Fruit fly (Drosophila melanogaster) whole organism, embryonic: Measurements from ENCODE around the gene CG1971.

Experiments
- B-H1 ChIP-seq: fragments of 200-800 bp; sonication (Bioruptor generic); IDR thresholded peaks from 3 replicates; pipeline ENCODE4 v1.3.6; 2022; ENCODE audit warnings: missing biosample characterization, missing genetic modification characterization
- Bgb ChIP-seq: fragments of 200-800 bp; sonication (Bioruptor generic); IDR thresholded peaks from 2 replicates; pipeline ENCODE4 v1.3.6; 2022; ENCODE audit warnings: missing biosample characterization, missing genetic modification characterization; ENCODE audit not compliant: partially characterized antibody
- Bteb2 ChIP-seq: fragments of 200-800 bp; sonication (Bioruptor generic); optimal IDR thresholded peaks from 2 replicates; lab custom pipeline; 2016; ENCODE audit warnings: missing biosample characterization, missing genetic modification characterization
- CG11504 ChIP-seq: fragments of 200-800 bp; sonication (Bioruptor generic); optimal IDR thresholded peaks from 3 replicates; lab custom pipeline; 2019; ENCODE audit warnings: missing biosample characterization, mild to moderate bottlenecking, missing genetic modification characterization, moderate library complexity
- CG12155 ChIP-seq: fragments of 200-800 bp; sonication (Bioruptor generic); optimal IDR thresholded peaks from 3 replicates; lab custom pipeline; 2016; ENCODE audit warnings: missing biosample characterization, missing genetic modification characterization
- CG14441 ChIP-seq: fragments of 200-800 bp; sonication (Bioruptor generic); IDR thresholded peaks from 2 replicates; pipeline ENCODE4 v1.3.6; 2022; ENCODE audit warnings: missing biosample characterization, missing genetic modification characterization
- CG15073 ChIP-seq: fragments of 200-800 bp; sonication (Bioruptor generic); optimal IDR thresholded peaks from 2 replicates; lab custom pipeline; 2016; ENCODE audit warnings: missing biosample characterization, missing genetic modification characterization
- CG17328 ChIP-seq: fragments of 200-800 bp; sonication (Bioruptor generic); IDR thresholded peaks from 2 replicates; pipeline ENCODE4 v1.3.6; 2022; ENCODE audit warnings: missing biosample characterization, missing genetic modification characterization
- CG17829 ChIP-seq: fragments of 200-800 bp; optimal IDR thresholded peaks from 2 replicates; lab custom pipeline; 2019; ENCODE audit warnings: missing biosample characterization, mild to moderate bottlenecking, missing genetic modification characterization, moderate library complexity
- CG18262 ChIP-seq: fragments of 200-800 bp; optimal IDR thresholded peaks from 3 replicates; lab custom pipeline; 2019; ENCODE audit warnings: missing biosample characterization, mild to moderate bottlenecking, missing genetic modification characterization, moderate library complexity
- CG1832 ChIP-seq: fragments of 200-800 bp; sonication (Bioruptor generic); optimal IDR thresholded peaks from 2 replicates; lab custom pipeline; 2017; ENCODE audit warnings: missing biosample characterization, mild to moderate bottlenecking, missing genetic modification characterization, inconsistent platforms
- CG18619 ChIP-seq: fragments of 200-800 bp; sonication (Bioruptor generic); optimal IDR thresholded peaks from 3 replicates; lab custom pipeline; 2017; ENCODE audit warnings: missing biosample characterization, mild to moderate bottlenecking, missing genetic modification characterization
- CG30403 ChIP-seq: fragments of 200-800 bp; sonication (Bioruptor generic); optimal IDR thresholded peaks from 3 replicates; lab custom pipeline; 2016; ENCODE audit warnings: missing biosample characterization, missing genetic modification characterization
- CG34224 ChIP-seq: fragments of 200-800 bp; sonication (Bioruptor generic); IDR thresholded peaks from 3 replicates; pipeline ENCODE4 v1.3.6; 2022; ENCODE audit warnings: missing biosample characterization, missing genetic modification characterization; ENCODE audit not compliant: partially characterized antibody
- CG4328 ChIP-seq: fragments of 200-800 bp; sonication (Bioruptor generic); optimal IDR thresholded peaks from 3 replicates; lab custom pipeline; 2017; ENCODE audit warnings: missing biosample characterization, missing genetic modification reagents, missing genetic modification characterization
- CG4820 ChIP-seq: fragments of 200-800 bp; sonication (Bioruptor generic); optimal IDR thresholded peaks from 3 replicates; lab custom pipeline; 2016; ENCODE audit warnings: missing biosample characterization, missing genetic modification characterization
- CG6683 ChIP-seq: fragments of 200-800 bp; sonication (Bioruptor generic); optimal IDR thresholded peaks from 2 replicates; lab custom pipeline; 2017; ENCODE audit warnings: missing biosample characterization, mild to moderate bottlenecking, missing genetic modification characterization, missing genetic modification reagents
- CG9609 ChIP-seq: fragments of 200-800 bp; sonication (Bioruptor generic); optimal IDR thresholded peaks from 3 replicates; lab custom pipeline; 2016; ENCODE audit warnings: missing biosample characterization, missing genetic modification characterization
- Chrac-16 ChIP-seq: fragments of 200-800 bp; sonication (Bioruptor generic); optimal IDR thresholded peaks from 3 replicates; lab custom pipeline; 2016; ENCODE audit warnings: missing biosample characterization, missing genetic modification characterization
- Dll ChIP-seq: fragments of 200-800 bp; sonication (Bioruptor generic); IDR thresholded peaks from 4 replicates; pipeline ENCODE4 v1.3.6; 2022; ENCODE audit warnings: missing biosample characterization, missing genetic modification characterization; ENCODE audit not compliant: partially characterized antibody
- Gsc ChIP-seq: fragments of 200-800 bp; sonication (Bioruptor generic); IDR thresholded peaks from 2 replicates; pipeline ENCODE4 v1.3.6; 2022; ENCODE audit warnings: missing biosample characterization, missing genetic modification characterization
- Max ChIP-seq: fragments of 200-800 bp; sonication (Bioruptor generic); optimal IDR thresholded peaks from 2 replicates; lab custom pipeline; 2016; ENCODE audit warnings: missing biosample characterization, mild to moderate bottlenecking, missing genetic modification characterization
- Nf-YB ChIP-seq: fragments of 200-800 bp; sonication (Bioruptor generic); optimal IDR thresholded peaks from 3 replicates; lab custom pipeline; 2019; ENCODE audit warnings: missing biosample characterization, mild to moderate bottlenecking, missing genetic modification characterization, moderate library complexity
- Poxn ChIP-seq: fragments of 200-800 bp; sonication (Bioruptor generic); IDR thresholded peaks from 2 replicates; pipeline ENCODE4 v1.3.6; 2022; ENCODE audit warnings: missing biosample characterization, missing genetic modification characterization
- Sry-β ChIP-seq: fragments of 200-800 bp; sonication (Bioruptor generic); optimal IDR thresholded peaks from 2 replicates; lab custom pipeline; 2018; ENCODE audit warnings: missing biosample characterization, mild to moderate bottlenecking, missing genetic modification characterization, moderate library complexity
- Trl ChIP-seq, 3 experiments: fragments of >200 bp in 2 of 3; fragments of 200-800 bp in 1 of 3; sonication (Bioruptor generic) in 1 of 3; optimal IDR thresholded peaks; 2 replicates in 1 of 3; 3 replicates in 2 of 3; lab custom pipeline; 2016 to 2017; ENCODE audit warnings: missing biosample characterization in 1 of 3, missing genetic modification characterization in 1 of 3
- Xbp1 ChIP-seq: fragments of 200-800 bp; sonication (Bioruptor generic); optimal IDR thresholded peaks from 3 replicates; lab custom pipeline; 2016; ENCODE audit warnings: missing biosample characterization, mild to moderate bottlenecking, missing genetic modification characterization
- ac ChIP-seq: fragments of 200-800 bp; sonication (Bioruptor generic); optimal IDR thresholded peaks from 3 replicates; lab custom pipeline; 2017; ENCODE audit warnings: missing biosample characterization, mild to moderate bottlenecking, missing genetic modification characterization
- amos ChIP-seq: fragments of 200-800 bp; sonication (Bioruptor generic); IDR thresholded peaks from 2 replicates; pipeline ENCODE4 v1.3.6; 2022; ENCODE audit warnings: missing biosample characterization, missing genetic modification characterization; ENCODE audit not compliant: partially characterized antibody
- ash1 ChIP-seq: fragments of 200-800 bp; sonication (Bioruptor generic); optimal IDR thresholded peaks from 2 replicates; lab custom pipeline; 2018; ENCODE audit warnings: missing biosample characterization, mild to moderate bottlenecking, missing genetic modification characterization
- cad ChIP-seq: fragments of >200 bp; optimal IDR thresholded peaks from 2 replicates; lab custom pipeline; 2017; ENCODE audit warnings: missing biosample characterization, missing genetic modification characterization
- corto ChIP-seq: fragments of 200-800 bp; sonication (Bioruptor generic); optimal IDR thresholded peaks from 2 replicates; lab custom pipeline; 2016; ENCODE audit warnings: missing biosample characterization, mild to moderate bottlenecking, missing genetic modification characterization, moderate library complexity
- croc ChIP-seq: fragments of 200-800 bp; sonication (Bioruptor generic); conservative IDR thresholded peaks from 3 replicates; pipeline ENCODE4 v1.3.6; 2022; ENCODE audit warnings: missing biosample characterization, missing genetic modification characterization
- dan ChIP-seq: fragments of 200-800 bp; sonication (Bioruptor generic); IDR thresholded peaks from 2 replicates; pipeline ENCODE4 v1.3.6; 2022; ENCODE audit warnings: missing biosample characterization, missing genetic modification characterization
- gfzf ChIP-seq: fragments of 200-800 bp; sonication (Bioruptor generic); optimal IDR thresholded peaks from 2 replicates; lab custom pipeline; 2016; ENCODE audit warnings: missing biosample characterization, mild to moderate bottlenecking, missing genetic modification characterization, moderate library complexity
- knrl ChIP-seq: fragments of 200-800 bp; sonication (Bioruptor generic); IDR thresholded peaks from 3 replicates; pipeline ENCODE4 v1.3.6; 2022; ENCODE audit warnings: missing biosample characterization, missing genetic modification characterization; ENCODE audit not compliant: partially characterized antibody
- lilli ChIP-seq: fragments of 200-800 bp; sonication (Bioruptor generic); optimal IDR thresholded peaks from 3 replicates; lab custom pipeline; 2016; ENCODE audit warnings: missing biosample characterization, missing genetic modification characterization
- lmd ChIP-seq: fragments of 200-800 bp; sonication (Bioruptor generic); IDR thresholded peaks from 2 replicates; pipeline ENCODE4 v1.3.6; 2022; ENCODE audit warnings: missing biosample characterization, missing genetic modification characterization
- lola ChIP-seq, 3 experiments: fragments of >200 bp in 2 of 3; fragments of 200-800 bp in 1 of 3; sonication (Bioruptor generic) in 1 of 3; optimal IDR thresholded peaks; 2 replicates each; lab custom pipeline; 2017 to 2019; ENCODE audit warnings: missing biosample characterization in 3 of 3, missing genetic modification characterization in 3 of 3, mild to moderate bottlenecking in 1 of 3, moderate library complexity in 1 of 3
- nom ChIP-seq: fragments of 200-800 bp; sonication (Bioruptor generic); optimal IDR thresholded peaks from 2 replicates; lab custom pipeline; 2017; ENCODE audit warnings: missing biosample characterization, missing genetic modification characterization, mild to moderate bottlenecking, moderate library complexity, missing genetic modification reagents
- onecut ChIP-seq: fragments of 200-800 bp; sonication (Bioruptor generic); IDR thresholded peaks from 2 replicates; pipeline ENCODE4 v1.3.6; 2022; ENCODE audit warnings: missing biosample characterization, missing genetic modification characterization
- peb ChIP-seq: fragments of 200-800 bp; sonication (Bioruptor generic); IDR thresholded peaks from 2 replicates; pipeline ENCODE4 v1.3.6; 2022; ENCODE audit warnings: missing biosample characterization, missing genetic modification characterization
- schlank ChIP-seq: fragments of 200-800 bp; sonication (Bioruptor generic); optimal IDR thresholded peaks from 2 replicates; lab custom pipeline; 2018; ENCODE audit warnings: missing biosample characterization, mild to moderate bottlenecking, missing genetic modification characterization
- so ChIP-seq: fragments of 200-800 bp; sonication (Bioruptor generic); IDR thresholded peaks from 3 replicates; pipeline ENCODE4 v1.3.6; 2022; ENCODE audit warnings: missing biosample characterization, missing genetic modification characterization
- tgo ChIP-seq: fragments of 200-800 bp; sonication (Bioruptor generic); IDR thresholded peaks from 3 replicates; pipeline ENCODE4 v1.3.6; 2022; ENCODE audit warnings: missing biosample characterization, missing genetic modification characterization
- tin ChIP-seq: fragments of 200-800 bp; sonication (Bioruptor generic); optimal IDR thresholded peaks from 3 replicates; lab custom pipeline; 2016; ENCODE audit warnings: missing biosample characterization, missing genetic modification characterization
- tll ChIP-seq, 2 experiments: fragments of 200-800 bp in 1 of 2; fragments of >200 bp in 1 of 2; sonication (Bioruptor generic) in 1 of 2; optimal IDR thresholded peaks; 2 replicates each; lab custom pipeline; 2017 to 2019; ENCODE audit warnings: missing biosample characterization in 2 of 2, missing genetic modification characterization in 2 of 2, mild to moderate bottlenecking in 1 of 2, moderate library complexity in 1 of 2
- vnd ChIP-seq: fragments of 200-800 bp; sonication (Bioruptor generic); IDR thresholded peaks from 3 replicates; pipeline ENCODE4 v1.3.6; 2022; ENCODE audit warnings: missing biosample characterization, missing genetic modification characterization; ENCODE audit not compliant: partially characterized antibody
- zen2 ChIP-seq: fragments of 200-800 bp; sonication (Bioruptor generic); IDR thresholded peaks from 3 replicates; pipeline ENCODE4 v1.3.6; 2022; ENCODE audit warnings: missing biosample characterization, missing genetic modification characterization; ENCODE audit not compliant: partially characterized antibody
- zf30C ChIP-seq: fragments of 200-800 bp; sonication (Bioruptor generic); optimal IDR thresholded peaks from 3 replicates; lab custom pipeline; 2018; ENCODE audit warnings: missing biosample characterization, mild to moderate bottlenecking, missing genetic modification characterization

Gene CG1971

dm6 chr3R:31794457-31794856, 10.8 kb upstream of the CG1971 start (continued):
- TF ChIP-seq ash1 (GFP tag; lab: Kevin White, UChicago), result no peak
- TF ChIP-seq nom, result no peak
- no peak for TF ChIP-seq Bteb2 (GFP tag; lab: Kevin White, UChicago)
- TF ChIP-seq CG15073 (GFP tag; lab: Kevin White, UChicago), result no peak
- no peak for TF ChIP-seq knrl
- no peak for TF ChIP-seq corto (GFP tag; lab: Kevin White, UChicago)
- no peak for TF ChIP-seq onecut (GFP tag; lab: Robert Waterston, UW)
- TF ChIP-seq Max (GFP tag; lab: Kevin White, UChicago), result peak; percentile 23
- TF ChIP-seq CG9609 (GFP tag; lab: Kevin White, UChicago), result no peak
- no peak for TF ChIP-seq croc (GFP tag; lab: Robert Waterston, UW)
- no peak for TF ChIP-seq tin (GFP tag; lab: Kevin White, UChicago)
- no peak for TF ChIP-seq Xbp1 (GFP tag; lab: Kevin White, UChicago)
- TF ChIP-seq CG4820 (GFP tag; lab: Kevin White, UChicago), result no peak
- TF ChIP-seq dan, result no peak
- no peak for TF ChIP-seq Poxn (GFP tag; lab: Robert Waterston, UW)
- no peak for TF ChIP-seq Chrac-16
- TF ChIP-seq CG4328, result no peak
- no peak for TF ChIP-seq so (GFP tag; lab: Robert Waterston, UW)
- TF ChIP-seq schlank, result no peak
- no peak for TF ChIP-seq peb (GFP tag; lab: Robert Waterston, UW)
- TF ChIP-seq gfzf (GFP tag; lab: Kevin White, UChicago), result no peak
- TF ChIP-seq zf30C (GFP tag; lab: Kevin White, UChicago), result no peak
- no peak for TF ChIP-seq lmd (GFP tag; lab: Robert Waterston, UW)
- peak; percentile 26; the same call in 1 of the 2 replicates for TF ChIP-seq Bgb (GFP tag; lab: Robert Waterston, UW)
- TF ChIP-seq vnd, result no peak
- no peak for TF ChIP-seq Trl (optimal IDR thresholded peaks at IDR 0.05; lab: Kevin White, UChicago)
- TF ChIP-seq Trl (GFP tag; optimal IDR thresholded peaks at IDR 0.05; lab: Kevin White, UChicago), result no peak
- no peak for TF ChIP-seq tgo
- TF ChIP-seq ac (GFP tag; lab: Kevin White, UChicago), result peak; percentile 81
- no peak for TF ChIP-seq CG11504 (tag; lab: Kevin White, UChicago)
- TF ChIP-seq amos (GFP tag; lab: Robert Waterston, UW), result no peak
- TF ChIP-seq CG12155 (GFP tag; lab: Kevin White, UChicago), result no peak
- no peak for TF ChIP-seq B-H1
- TF ChIP-seq Dll (GFP tag; lab: Robert Waterston, UW), result no peak; the same call in 3 of the 4 replicates
- peak; percentile 72 for TF ChIP-seq Sry-β (GFP tag; lab: Kevin White, UChicago)
- no peak for TF ChIP-seq Gsc (GFP tag; lab: Robert Waterston, UW)
- no peak for TF ChIP-seq CG18262 (tag; lab: Kevin White, UChicago)
- TF ChIP-seq zen2 (GFP tag; lab: Robert Waterston, UW), result 0 out of 3 replicates have a peak, but pooled peaks have one; percentile 62
- no peak for TF ChIP-seq CG18619 (GFP tag; lab: Kevin White, UChicago)
- no peak for TF ChIP-seq lilli
- TF ChIP-seq CG34224, result peak; percentile 23; the same call in 1 of the 3 replicates
- no peak for TF ChIP-seq CG14441 (GFP tag; lab: Robert Waterston, UW)
- TF ChIP-seq cad (GFP tag; lab: Kevin White, UChicago), result no peak
- no peak for TF ChIP-seq CG6683 (GFP tag; lab: Kevin White, UChicago)
- no peak for TF ChIP-seq CG1832 (GFP tag; lab: Kevin White, UChicago)
- no peak for TF ChIP-seq tll (GFP tag; optimal IDR thresholded peaks at IDR 0.05; lab: Kevin White, UChicago)
- no peak for TF ChIP-seq lola (GFP tag; optimal IDR thresholded peaks at IDR 0.05; lab: Kevin White, UChicago)
- TF ChIP-seq CG17829, result no peak
- TF ChIP-seq CG30403 (GFP tag; lab: Kevin White, UChicago), result no peak
- no peak for TF ChIP-seq CG17328 (GFP tag; lab: Robert Waterston, UW)
- TF ChIP-seq Nf-YB, result no peak
